Worm (Caenorhabditis elegans): ENCODE data around the gene C08E3.13.
A peak's percentile ranks its signal among the peaks of the same experiment; 100 is the strongest.

Gene C08E3.13

DNA sequence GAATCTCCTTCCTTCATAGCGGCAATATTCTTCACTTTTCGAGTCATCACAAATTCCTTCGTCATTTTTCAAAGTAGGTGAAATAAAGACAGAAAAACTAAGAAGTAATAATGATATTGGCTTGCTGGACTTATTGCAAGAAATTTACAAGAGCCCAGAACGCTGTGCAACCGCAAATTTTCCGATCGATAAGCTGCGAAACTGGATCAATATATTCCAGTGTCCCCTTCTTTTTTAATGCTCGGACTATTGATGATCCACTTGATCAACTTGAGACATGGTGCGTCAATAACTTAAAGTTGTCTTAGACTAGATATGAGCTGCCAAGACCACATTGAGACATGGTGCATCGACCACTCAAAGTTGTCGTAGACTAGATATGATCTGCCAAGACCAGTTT is 26.0 kb downstream of the C08E3.13 start, which contains the start of gene bath-33:
TSS of gene bath-33 (minus strand) at position 101 of the 400 bp plus-strand sequence.
- TF ChIP-seq mdl-1 (tag; optimal IDR thresholded peaks at IDR 0.05) (no peak), skn-1 (tag; optimal IDR thresholded peaks at IDR 0.05) (no peak), fkh-2 (tag; optimal IDR thresholded peaks at IDR 0.05) (no peak), nhr-76 (tag; optimal IDR thresholded peaks at IDR 0.05) (no peak), mml-1 (tag; optimal IDR thresholded peaks at IDR 0.05) (no peak), elt-1 (tag; optimal IDR thresholded peaks at IDR 0.05) (no peak), ZK546.5 (tag; optimal IDR thresholded peaks at IDR 0.05) (no peak), ceh-16 (tag; optimal IDR thresholded peaks at IDR 0.05) (no peak)

DNA sequence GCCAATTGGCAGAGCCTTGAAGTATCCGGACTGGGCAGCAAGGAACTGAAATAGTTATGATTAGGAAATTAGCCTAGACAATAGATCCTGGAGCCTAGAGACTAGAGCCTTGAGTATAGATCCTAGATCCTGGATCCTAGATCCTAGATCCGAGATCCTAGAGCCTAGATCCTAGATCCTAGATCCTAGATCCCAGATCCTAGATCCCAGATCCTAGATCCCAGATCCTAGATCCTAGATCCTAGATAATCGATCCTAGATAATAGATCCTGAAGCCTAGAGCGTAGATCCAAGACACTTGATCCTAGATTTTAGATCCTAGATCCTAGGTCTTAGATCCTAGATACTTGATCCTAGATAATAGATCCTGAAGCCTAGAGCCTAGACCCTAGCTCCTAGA is 27.1 kb downstream of the C08E3.13 start:
- TF ChIP-seq egl-27 (tag; optimal IDR thresholded peaks at IDR 0.05) (no peak), lin-39 (tag; optimal IDR thresholded peaks at IDR 0.05) (no peak), aly-2 (tag; optimal IDR thresholded peaks at IDR 0.05) (no peak), lsy-12 (tag; optimal IDR thresholded peaks at IDR 0.05) (no peak), eor-1 (tag; optimal IDR thresholded peaks at IDR 0.05) (no peak), pqm-1 (tag; optimal IDR thresholded peaks at IDR 0.05) (no peak), fkh-2 (tag; optimal IDR thresholded peaks at IDR 0.05) (no peak), elt-1 (tag; optimal IDR thresholded peaks at IDR 0.05) (no peak), unc-39 (tag; optimal IDR thresholded peaks at IDR 0.05) (no peak), hmg-11 (tag; optimal IDR thresholded peaks at IDR 0.05) (no peak), sea-2 (GFP tag; optimal IDR thresholded peaks at IDR 0.05) (no peak), ceh-16 (tag; optimal IDR thresholded peaks at IDR 0.05) (no peak), elt-2 (tag; optimal IDR thresholded peaks at IDR 0.05) (no peak), nhr-11 (tag; optimal IDR thresholded peaks at IDR 0.05) (no peak)

DNA sequence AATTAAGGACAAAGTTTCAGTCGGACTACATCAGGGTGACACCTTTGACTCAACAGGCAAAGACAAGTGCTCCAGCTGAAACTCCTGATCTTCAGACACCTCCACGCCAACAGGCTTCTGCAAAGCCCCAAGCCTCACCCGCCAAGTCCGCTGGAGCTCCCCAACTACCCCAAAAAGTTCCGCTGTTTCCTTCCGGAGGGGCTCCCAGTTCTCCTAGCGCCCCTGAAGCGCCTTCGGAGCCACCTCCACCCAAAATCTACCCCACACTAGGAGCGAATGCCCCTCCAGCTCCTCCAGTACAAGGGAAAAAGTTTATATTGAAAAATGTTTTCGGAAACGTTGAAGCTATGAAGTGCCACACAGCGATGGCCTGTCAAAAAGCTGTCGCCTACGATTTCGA is 29.1 kb downstream of the C08E3.13 start:
- no peak for TF ChIP-seq daf-12 (tag; optimal IDR thresholded peaks at IDR 0.05)
- TF ChIP-seq zag-1 (tag; optimal IDR thresholded peaks at IDR 0.05) = no peak
- no peak for TF ChIP-seq nhr-76 (tag; optimal IDR thresholded peaks at IDR 0.05)
- TF ChIP-seq nhr-11 (tag; optimal IDR thresholded peaks at IDR 0.05) = no peak
- TF ChIP-seq fkh-10 (GFP tag; optimal IDR thresholded peaks at IDR 0.05) = no peak
- no peak for TF ChIP-seq aly-2 (tag; optimal IDR thresholded peaks at IDR 0.05)
- no peak for TF ChIP-seq nhr-67 (tag; optimal IDR thresholded peaks at IDR 0.05)
- TF ChIP-seq ama-1 (optimal IDR thresholded peaks at IDR 0.05) = no peak
- TF ChIP-seq jun-1 (tag; optimal IDR thresholded peaks at IDR 0.05) = no peak
- no peak for TF ChIP-seq hmg-11 (tag; optimal IDR thresholded peaks at IDR 0.05)
- TF ChIP-seq nhr-28 (tag; optimal IDR thresholded peaks at IDR 0.05) = no peak
- TF ChIP-seq snpc-4 (tag; optimal IDR thresholded peaks at IDR 0.05) = no peak
- no peak for TF ChIP-seq elt-3 (tag; optimal IDR thresholded peaks at IDR 0.05)
- TF ChIP-seq mml-1 (tag; optimal IDR thresholded peaks at IDR 0.05) = no peak

DNA sequence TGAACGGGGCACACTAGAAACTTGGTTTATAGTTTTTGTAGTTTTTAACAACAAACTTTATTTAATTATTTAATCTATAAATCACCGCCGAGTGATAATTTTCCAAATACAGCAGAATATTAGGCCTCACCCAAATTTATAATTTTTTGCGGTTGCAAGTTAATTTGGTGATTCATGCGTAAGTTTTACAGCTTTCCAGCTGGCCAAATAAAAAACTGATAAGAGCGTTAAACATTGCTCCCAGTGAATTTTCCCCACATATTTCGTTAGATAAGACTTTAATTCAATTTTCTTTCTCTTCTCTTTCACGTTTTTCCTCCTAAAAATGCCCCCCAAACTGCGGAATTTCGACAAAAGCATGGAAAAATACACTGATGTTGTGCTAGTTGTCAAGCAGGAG is 30.6 kb downstream of the C08E3.13 start, which contains the start of gene bath-47:
TSS of gene bath-47 (plus strand) at position 305 of the 400 bp plus-strand sequence.
- TF ChIP-seq elt-2 (tag; optimal IDR thresholded peaks at IDR 0.05) (peak; percentile 59), aly-2 (tag; optimal IDR thresholded peaks at IDR 0.05) (no peak), pqm-1 (tag; optimal IDR thresholded peaks at IDR 0.05) (peak; percentile 36)

DNA sequence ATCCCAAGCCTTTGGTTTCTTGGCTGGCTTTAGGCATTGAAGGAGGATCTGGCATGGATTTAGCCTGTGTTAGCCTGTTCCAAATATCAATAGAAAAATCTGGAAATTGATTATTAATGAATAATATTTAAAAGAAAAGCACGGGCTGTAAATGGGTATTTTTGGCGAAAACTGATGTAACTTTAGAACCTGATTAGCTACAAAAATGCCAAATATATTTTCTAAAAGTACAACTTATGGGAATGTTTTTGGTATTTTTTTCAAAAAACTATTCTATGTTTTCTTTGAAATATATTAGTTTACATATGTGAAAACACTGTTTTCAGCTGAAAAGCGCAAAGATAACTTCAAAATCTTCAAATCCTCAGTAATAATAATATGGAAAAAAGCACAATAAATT is 31.5 kb downstream of the C08E3.13 start, which contains the start of gene bath-26:
TSS of gene bath-26 (minus strand) at position 101 of the 400 bp plus-strand sequence.
- TF ChIP-seq eor-1 (tag; optimal IDR thresholded peaks at IDR 0.05) = no peak
- no peak for TF ChIP-seq fos-1 (tag; optimal IDR thresholded peaks at IDR 0.05)
- no peak for TF ChIP-seq pqm-1 (tag; optimal IDR thresholded peaks at IDR 0.05)
- TF ChIP-seq snpc-4 (tag; optimal IDR thresholded peaks at IDR 0.05) = no peak
- no peak for TF ChIP-seq ztf-4 (tag; optimal IDR thresholded peaks at IDR 0.05)
- TF ChIP-seq nhr-25 (tag; optimal IDR thresholded peaks at IDR 0.05) = no peak
- no peak for TF ChIP-seq tbx-2 (tag; optimal IDR thresholded peaks at IDR 0.05)
- no peak for TF ChIP-seq fkh-10 (GFP tag; optimal IDR thresholded peaks at IDR 0.05)
- no peak for TF ChIP-seq egl-27 (tag; optimal IDR thresholded peaks at IDR 0.05)
- TF ChIP-seq nhr-11 (tag; optimal IDR thresholded peaks at IDR 0.05) = no peak
- TF ChIP-seq egl-5 (tag; optimal IDR thresholded peaks at IDR 0.05) = no peak
- no peak for TF ChIP-seq nhr-77 (tag; optimal IDR thresholded peaks at IDR 0.05)
- no peak for TF ChIP-seq elt-1 (tag; optimal IDR thresholded peaks at IDR 0.05)
- TF ChIP-seq elt-2 (tag; optimal IDR thresholded peaks at IDR 0.05) = no peak

All from whole organism, L3 larva.